Fruit fly (Drosophila melanogaster) Kc167 (cell line): ENCODE measurements around the gene SecCl.

Experiments used
- Myc ChIP-seq: fragments of >200 bp; optimal IDR thresholded peaks from 2 replicates; lab custom pipeline; 2017; ENCODE audit warnings: missing external identifiers
- Sin3A ChIP-seq: fragments of >200 bp; optimal IDR thresholded peaks from 2 replicates; lab custom pipeline; 2018; ENCODE audit warnings: missing external identifiers
- h ChIP-seq: fragments of >200 bp; optimal IDR thresholded peaks from 3 replicates; lab custom pipeline; 2018; ENCODE audit warnings: missing external identifiers
- insv ChIP-seq: fragments of >200 bp; optimal IDR thresholded peaks from 3 replicates; lab custom pipeline; 2018; ENCODE audit warnings: missing external identifiers
- psq ChIP-seq: fragments of >200 bp; optimal IDR thresholded peaks from 2 replicates; lab custom pipeline; 2017; ENCODE audit warnings: missing external identifiers
- ttk ChIP-seq: sonication (Bioruptor generic); optimal IDR thresholded peaks from 2 replicates; lab custom pipeline; 2017; ENCODE audit warnings: missing external identifiers

The SecCl gene

DNA sequence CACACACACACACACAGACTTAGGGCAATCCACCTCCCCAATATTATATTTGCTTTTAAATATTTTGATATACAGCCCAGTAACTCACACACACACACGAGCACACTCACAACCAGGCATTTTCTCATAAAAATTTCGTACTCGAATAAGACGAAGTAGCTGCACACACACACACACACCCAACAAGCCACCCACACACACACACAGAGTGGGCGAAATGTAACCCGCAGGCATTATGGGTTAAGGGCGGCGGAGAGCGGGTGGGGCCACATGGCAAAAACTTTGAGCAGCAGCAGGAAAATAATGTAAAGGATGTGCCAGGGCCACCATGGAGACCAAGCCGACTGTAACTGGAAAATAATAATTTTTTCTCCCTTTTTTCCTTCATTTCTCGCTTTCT is 28.3 kb upstream of the SecCl start:
- TF ChIP-seq insv (lab: Kevin White, UChicago), result no peak
- TF ChIP-seq Sin3A (lab: Kevin White, UChicago), result no peak
- TF ChIP-seq Myc (lab: Kevin White, UChicago), result no peak
- no peak for TF ChIP-seq h (lab: Kevin White, UChicago)
- TF ChIP-seq psq (lab: Kevin White, UChicago), result no peak
- TF ChIP-seq ttk, result no peak

DNA sequence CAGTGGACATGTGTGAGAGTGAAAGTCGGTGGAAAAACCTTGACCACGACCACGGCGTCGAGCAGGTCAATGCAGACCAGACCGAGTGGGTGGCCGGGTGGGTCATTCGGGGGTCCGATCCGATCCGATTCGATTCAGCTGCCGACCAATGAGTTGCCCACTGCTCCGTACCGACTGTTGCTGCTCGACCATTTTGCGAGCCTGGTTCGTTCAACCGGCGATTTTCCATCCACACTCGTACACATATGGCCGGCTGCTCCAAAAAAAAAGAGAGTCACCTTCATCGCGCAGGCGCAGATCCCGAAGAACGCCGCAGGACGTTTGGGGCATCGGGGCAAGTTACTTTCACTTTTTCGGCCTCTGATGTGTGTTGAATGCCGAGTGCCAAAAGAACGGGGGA is 25.4 kb upstream of the SecCl start:
- TF ChIP-seq ttk (no peak), psq (lab: Kevin White, UChicago) (no peak), insv (lab: Kevin White, UChicago) (no peak), h (lab: Kevin White, UChicago) (no peak), Sin3A (lab: Kevin White, UChicago) (no peak), Myc (lab: Kevin White, UChicago) (no peak)

DNA sequence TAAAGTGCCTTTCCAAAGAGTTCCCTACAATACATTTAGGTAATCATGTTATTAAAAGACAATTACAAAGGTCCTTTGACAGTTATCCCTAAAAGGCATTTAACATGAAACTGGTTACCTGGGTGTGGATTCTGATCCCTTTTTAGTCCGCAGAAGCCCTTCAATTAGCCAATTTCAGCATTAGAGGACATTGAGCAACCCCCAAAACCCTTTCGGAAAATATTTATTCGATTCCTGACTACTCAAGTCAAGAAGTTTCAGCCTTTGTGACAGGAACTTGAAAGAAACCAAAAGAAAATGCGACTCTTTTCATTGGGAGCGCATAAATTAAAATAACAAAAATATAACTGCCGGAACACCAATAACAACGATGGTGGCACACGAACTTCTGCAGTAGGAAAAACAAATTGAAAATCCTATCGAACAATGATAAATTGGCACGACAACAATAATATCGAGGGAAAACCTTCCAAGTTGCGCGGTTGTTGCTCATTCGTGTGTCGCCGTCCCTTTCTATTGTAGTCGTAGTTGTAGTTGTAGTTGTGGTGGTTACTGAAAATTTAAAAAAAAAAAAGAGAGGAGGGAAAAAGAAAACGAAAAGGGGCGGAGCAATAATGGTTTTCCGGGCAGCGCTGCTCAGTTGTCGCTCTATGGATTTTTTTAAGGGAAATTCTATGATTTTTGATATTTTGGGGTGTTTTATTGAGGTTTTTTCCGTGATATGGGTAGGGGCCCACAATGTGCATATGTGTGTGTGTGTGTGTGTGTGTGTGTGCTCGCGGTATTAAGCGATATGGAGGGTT is 24.1 kb upstream of the SecCl start:
- TF ChIP-seq Myc (lab: Kevin White, UChicago) (no peak), h (lab: Kevin White, UChicago) (no peak), Sin3A (lab: Kevin White, UChicago) (no peak), insv (lab: Kevin White, UChicago) (no peak)

DNA sequence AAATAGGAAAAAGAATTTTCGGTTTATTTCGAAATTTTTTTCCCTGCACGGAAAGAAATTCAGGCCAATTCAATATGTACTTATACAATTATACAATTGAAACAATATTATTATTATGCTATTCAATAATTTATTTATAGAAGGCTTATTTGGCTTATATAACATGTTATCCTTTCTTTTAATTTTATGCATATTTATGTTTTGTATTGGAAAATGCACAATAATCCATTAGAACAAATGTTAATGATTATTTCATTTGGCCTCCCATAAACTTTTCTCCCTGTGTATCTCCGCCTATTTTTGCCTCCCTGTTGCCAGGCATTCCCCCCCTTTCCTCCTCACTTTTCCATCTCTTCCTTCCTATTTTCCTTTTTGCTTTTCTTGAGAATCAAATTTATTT is 22.0 kb upstream of the SecCl start:
- TF ChIP-seq insv (lab: Kevin White, UChicago) (no peak), Sin3A (lab: Kevin White, UChicago) (no peak), Myc (lab: Kevin White, UChicago) (no peak), ttk (no peak), psq (lab: Kevin White, UChicago) (no peak), h (lab: Kevin White, UChicago) (no peak)

DNA sequence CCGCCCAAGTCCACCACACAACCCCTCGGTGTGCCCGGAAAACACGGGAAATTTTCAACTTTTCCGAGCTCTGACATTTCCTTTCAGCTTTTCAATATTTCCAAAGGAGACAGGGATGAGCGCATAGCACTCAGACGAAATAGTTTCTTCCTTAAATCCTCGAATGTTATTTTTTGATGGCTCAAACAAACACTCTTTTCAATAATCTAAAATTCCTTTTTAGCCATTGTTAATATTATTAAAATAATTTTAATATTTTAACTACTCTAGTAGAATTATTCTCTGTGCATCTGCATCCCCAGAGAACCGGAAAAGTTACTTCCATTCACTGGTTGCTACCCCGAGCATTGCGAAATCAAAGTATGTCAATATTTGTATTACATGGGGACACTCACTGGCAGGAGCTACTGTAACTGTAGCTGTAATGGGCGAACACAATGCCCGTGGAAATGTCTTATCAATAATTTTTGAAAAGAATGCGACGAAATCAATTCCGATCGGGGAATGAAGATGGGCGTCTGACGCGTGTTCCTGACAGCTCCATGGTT is 12.2 kb upstream of the SecCl start:
- TF ChIP-seq psq (lab: Kevin White, UChicago) (no peak), insv (lab: Kevin White, UChicago) (no peak), Sin3A (lab: Kevin White, UChicago) (no peak), Myc (lab: Kevin White, UChicago) (no peak), h (lab: Kevin White, UChicago) (no peak), ttk (no peak)

DNA sequence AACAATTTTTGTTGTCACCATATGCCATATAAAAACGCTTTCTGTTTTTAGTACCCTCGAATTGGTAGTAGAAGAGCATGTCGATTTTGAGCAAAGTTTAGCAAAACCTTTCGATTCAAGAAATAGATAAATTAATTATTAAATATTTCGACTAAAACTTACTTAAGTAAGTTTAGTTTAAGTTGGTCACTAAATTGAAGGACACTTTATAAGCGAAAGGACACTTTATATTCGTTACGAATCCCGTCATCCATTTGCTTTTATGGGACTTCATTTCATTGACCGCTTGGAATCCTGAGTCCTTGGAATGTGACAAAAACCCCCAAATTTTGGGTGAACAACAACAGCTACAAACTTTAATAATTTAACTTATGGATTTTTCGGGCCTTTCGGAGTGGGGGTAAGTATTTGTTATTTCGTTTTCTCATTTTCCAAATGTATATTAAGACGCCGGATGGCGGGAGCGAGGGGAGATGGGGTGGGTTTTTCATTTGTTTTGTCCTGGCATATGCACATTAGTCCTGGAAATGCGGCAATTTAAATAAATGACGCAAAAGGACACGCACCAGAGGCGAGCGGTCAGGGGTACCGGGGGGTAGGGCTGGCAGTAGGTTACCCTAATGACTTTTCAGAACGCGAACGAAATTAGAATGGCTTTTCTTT is 10.9 kb upstream of the SecCl start:
- no peak for TF ChIP-seq Sin3A (lab: Kevin White, UChicago)
- TF ChIP-seq insv (lab: Kevin White, UChicago), result no peak
- no peak for TF ChIP-seq psq (lab: Kevin White, UChicago)
- no peak for TF ChIP-seq Myc (lab: Kevin White, UChicago)
- no peak for TF ChIP-seq h (lab: Kevin White, UChicago)
- no peak for TF ChIP-seq ttk

DNA sequence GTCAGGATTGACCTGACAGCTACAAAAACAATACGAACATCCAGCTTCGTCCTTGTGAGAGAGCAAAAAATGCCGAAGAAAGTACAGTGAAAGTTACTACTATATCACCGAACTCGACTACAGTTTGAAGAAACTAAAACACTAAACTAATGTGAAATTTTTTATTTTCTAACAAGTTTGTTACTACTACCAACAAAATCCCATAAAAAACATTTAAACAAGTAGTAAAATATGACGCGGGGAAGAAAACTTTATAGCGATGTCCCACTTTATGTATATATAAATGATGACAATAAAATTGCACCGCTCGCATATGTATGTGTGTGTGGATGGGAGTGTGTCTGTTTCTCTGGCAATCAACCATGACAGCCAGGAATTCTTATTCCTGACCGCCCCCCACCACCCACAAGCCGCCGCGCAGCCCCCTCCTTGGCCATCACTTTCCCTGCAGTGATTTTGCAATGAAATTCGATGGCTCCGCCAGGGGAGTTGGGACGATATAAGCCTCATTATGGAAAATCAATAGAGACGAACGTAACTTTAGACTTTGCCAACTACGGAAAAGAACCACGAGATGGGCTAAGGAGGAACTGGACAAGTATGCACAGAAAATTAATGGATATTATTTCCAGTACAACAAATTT is 8.4 kb upstream of the SecCl start:
- TF ChIP-seq psq (lab: Kevin White, UChicago), result no peak
- no peak for TF ChIP-seq Sin3A (lab: Kevin White, UChicago)
- TF ChIP-seq h (lab: Kevin White, UChicago), result no peak
- no peak for TF ChIP-seq Myc (lab: Kevin White, UChicago)
- TF ChIP-seq ttk, result no peak
- no peak for TF ChIP-seq insv (lab: Kevin White, UChicago)

DNA sequence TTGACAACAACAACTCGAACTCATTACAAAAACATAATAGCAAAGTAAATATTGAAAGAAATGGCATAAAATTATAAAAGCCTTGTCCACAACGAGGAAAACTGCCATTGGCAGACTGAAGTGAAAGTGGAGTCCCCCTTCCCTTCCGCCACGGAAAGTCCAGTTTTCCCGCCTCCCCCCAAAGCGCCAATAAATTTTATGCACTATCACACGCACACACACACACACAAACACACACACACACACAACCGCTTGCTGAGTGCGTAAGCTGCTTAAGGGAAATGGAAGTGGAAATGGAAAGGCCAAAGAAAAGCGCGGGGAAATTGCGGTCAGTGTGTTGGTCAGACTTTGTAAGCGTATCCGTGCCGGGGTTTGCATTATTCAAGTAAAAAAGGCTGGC is 7.5 kb upstream of the SecCl start:
- no peak for TF ChIP-seq insv (lab: Kevin White, UChicago)
- no peak for TF ChIP-seq ttk
- TF ChIP-seq Myc (lab: Kevin White, UChicago), result no peak
- no peak for TF ChIP-seq psq (lab: Kevin White, UChicago)
- TF ChIP-seq Sin3A (lab: Kevin White, UChicago), result no peak
- TF ChIP-seq h (lab: Kevin White, UChicago), result no peak

DNA sequence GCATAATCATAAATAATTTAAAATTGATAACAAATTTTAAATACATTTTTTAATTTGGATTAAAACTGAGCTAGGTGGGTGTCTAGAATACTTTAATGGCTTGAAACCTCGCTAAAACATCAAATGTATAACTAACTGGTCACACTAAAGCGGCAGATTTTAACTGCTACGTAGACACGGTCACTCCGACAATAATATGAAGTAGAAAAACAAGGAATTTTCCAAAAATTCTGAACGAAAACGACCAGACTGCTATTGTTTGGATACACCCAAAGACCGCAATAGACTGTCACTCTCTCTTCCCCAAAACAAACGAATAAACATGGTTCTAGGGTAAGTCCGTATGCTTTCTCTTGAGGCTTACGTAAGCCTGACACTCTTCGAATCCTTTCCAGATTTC is 4.1 kb upstream of the SecCl start, which contains the start of gene QIL1:
QIL1 (plus strand) TSS at position 142 of the 400 bp plus-strand sequence.
- TF ChIP-seq Myc (lab: Kevin White, UChicago) (no peak), Sin3A (lab: Kevin White, UChicago) (no peak), psq (lab: Kevin White, UChicago) (no peak), ttk (no peak), h (lab: Kevin White, UChicago) (no peak), insv (lab: Kevin White, UChicago) (no peak)

DNA sequence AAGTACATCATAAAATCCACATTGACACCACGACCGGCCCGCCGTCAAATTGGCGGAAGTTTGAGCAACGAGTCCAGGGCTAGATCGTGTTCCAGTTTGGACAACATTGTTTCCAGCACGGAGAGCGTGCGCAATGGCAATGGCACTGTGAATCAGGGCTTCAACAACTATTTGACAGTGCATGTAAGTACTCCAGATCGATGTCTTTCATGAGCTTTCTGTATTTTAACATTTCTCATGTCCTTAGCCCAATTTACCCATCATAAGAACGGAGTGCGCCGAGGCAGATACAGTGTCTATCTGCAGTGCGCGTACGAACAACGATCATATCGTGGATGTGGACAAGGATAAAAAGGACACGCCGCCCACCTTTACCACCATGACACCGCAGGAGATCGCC is 4.0 kb downstream of the SecCl start:
- TF ChIP-seq Sin3A (lab: Kevin White, UChicago) (no peak), ttk (no peak), psq (lab: Kevin White, UChicago) (no peak), h (lab: Kevin White, UChicago) (no peak), insv (lab: Kevin White, UChicago) (no peak), Myc (lab: Kevin White, UChicago) (no peak)
